Fruit fly (Drosophila melanogaster): ENCODE results near the gene Pdxk.

Pdxk gene

DNA sequence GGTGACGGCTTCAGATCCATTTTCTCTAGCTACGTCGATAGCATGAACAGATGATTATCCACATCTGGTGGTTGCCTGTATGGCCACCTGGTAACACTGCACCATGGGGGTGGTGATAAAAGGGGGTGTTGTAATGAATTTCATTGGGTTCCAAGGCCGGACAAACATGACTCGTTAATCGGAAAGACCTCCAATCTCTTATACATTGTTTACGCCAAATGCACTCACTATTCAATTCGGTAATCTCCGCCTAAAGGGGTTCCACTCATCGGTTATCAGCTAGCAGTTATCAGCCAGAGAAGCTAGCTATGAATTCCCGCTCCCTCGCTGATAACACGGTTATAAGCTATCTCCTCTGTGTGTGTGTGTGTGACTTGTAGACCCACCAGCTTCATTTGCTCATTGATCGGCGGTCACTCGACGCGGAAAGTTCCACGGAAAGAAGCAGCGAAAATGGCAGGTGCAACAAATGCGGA is at the start of gene Pdxk:
Gene Pdxk (plus strand): TSS at position 100 of the 476 bp plus-strand sequence.
- peak; percentile 51 for TF ChIP-seq CG11617 (GFP tag; optimal IDR thresholded peaks at IDR 0.05)
- TF ChIP-seq cnc (optimal IDR thresholded peaks at IDR 0.05), result peak in 1 of 2 experiments; percentile 3
- peak; percentile 94 for TF ChIP-seq cic (GFP tag; optimal IDR thresholded peaks at IDR 0.05)
- TF ChIP-seq CG12768 (GFP tag; optimal IDR thresholded peaks at IDR 0.05), result peak; percentile 18
- peak; percentile 49 for TF ChIP-seq CG7101 (tag; optimal IDR thresholded peaks at IDR 0.05)
- peak; percentile 39 for TF ChIP-seq bab1 (GFP tag; optimal IDR thresholded peaks at IDR 0.05)
- TF ChIP-seq ovo (GFP tag; optimal IDR thresholded peaks at IDR 0.05), result peak; percentile 21
- peak; percentile 1 for TF ChIP-seq CG7045 (GFP tag; optimal IDR thresholded peaks at IDR 0.05)
- peak; percentile 46 for TF ChIP-seq toe (GFP tag; optimal IDR thresholded peaks at IDR 0.05)
- TF ChIP-seq Hr96 (GFP tag; optimal IDR thresholded peaks at IDR 0.05), result no peak
- peak; percentile 23 for TF ChIP-seq CG14711 (tag; optimal IDR thresholded peaks at IDR 0.05)
- no peak for TF ChIP-seq Clk (GFP tag; optimal IDR thresholded peaks at IDR 0.05)
- TF ChIP-seq Crg-1 (GFP tag; optimal IDR thresholded peaks at IDR 0.05), result no peak
- no peak for TF ChIP-seq CG1620 (GFP tag; optimal IDR thresholded peaks at IDR 0.05)
- no peak for TF ChIP-seq CG5204 (GFP tag; optimal IDR thresholded peaks at IDR 0.05)
- no peak for TF ChIP-seq kay (GFP tag; ENCODE audit: borderline replicate concordance)
- TF ChIP-seq pad (GFP tag; optimal IDR thresholded peaks at IDR 0.05), result peak; percentile 50
- peak; percentile 69 for TF ChIP-seq CG33017 (tag; optimal IDR thresholded peaks at IDR 0.05)
- peak; percentile 41 for TF ChIP-seq Mnt (GFP tag; optimal IDR thresholded peaks at IDR 0.05)
- peak; percentile 35 for TF ChIP-seq tj (GFP tag; optimal IDR thresholded peaks at IDR 0.05)

DNA sequence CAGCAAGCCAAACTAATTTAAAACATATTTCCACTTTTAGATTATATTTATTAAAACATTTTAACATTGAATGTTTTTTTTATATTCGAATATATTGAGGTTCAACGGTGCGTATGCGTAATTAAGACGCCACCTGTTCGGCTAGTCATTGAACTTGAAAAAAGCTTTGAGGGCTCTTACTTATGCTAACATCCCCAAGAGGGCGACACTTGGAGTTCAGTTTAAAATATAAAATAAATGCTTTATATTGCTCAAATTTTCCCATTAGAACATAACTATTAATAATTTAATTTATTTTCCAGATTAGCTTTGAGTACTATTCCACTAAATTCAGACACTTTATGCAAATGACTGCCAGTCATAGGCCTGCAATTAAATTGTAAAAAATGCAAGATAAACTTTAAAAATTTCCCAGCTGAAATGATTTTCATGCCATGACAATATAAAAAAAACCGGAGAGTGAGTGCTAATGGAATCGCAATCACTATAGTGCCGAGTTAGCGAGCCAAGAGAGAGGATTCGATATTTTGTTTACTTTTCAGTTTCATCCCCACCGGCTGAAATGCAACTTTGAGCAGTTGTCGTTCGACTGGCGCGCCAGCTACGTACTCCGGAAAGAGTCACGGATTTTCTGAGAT is 26.3 kb upstream of the Pdxk start, which contains the start of gene PGRP-LA:
Gene PGRP-LA (plus strand): TSS at position 588 of the 638 bp plus-strand sequence.
- no peak for TF ChIP-seq CG7045 (GFP tag; optimal IDR thresholded peaks at IDR 0.05)
- TF ChIP-seq CG7101 (tag; optimal IDR thresholded peaks at IDR 0.05), result peak; percentile 29
- TF ChIP-seq cnc (optimal IDR thresholded peaks at IDR 0.05), result no peak
- peak; percentile 83 for TF ChIP-seq kay (GFP tag; ENCODE audit: borderline replicate concordance)
- no peak for TF ChIP-seq tj (GFP tag; optimal IDR thresholded peaks at IDR 0.05)
- TF ChIP-seq CG11617 (GFP tag; optimal IDR thresholded peaks at IDR 0.05), result no peak
- TF ChIP-seq pad (GFP tag; optimal IDR thresholded peaks at IDR 0.05), result no peak
- peak; percentile 34 for TF ChIP-seq toe (GFP tag; optimal IDR thresholded peaks at IDR 0.05)
- TF ChIP-seq Mnt (GFP tag; optimal IDR thresholded peaks at IDR 0.05), result peak; percentile 3
- TF ChIP-seq ovo (GFP tag; optimal IDR thresholded peaks at IDR 0.05), result no peak
- TF ChIP-seq Clk (GFP tag; optimal IDR thresholded peaks at IDR 0.05), result no peak
- peak; percentile 23 for TF ChIP-seq CG5204 (GFP tag; optimal IDR thresholded peaks at IDR 0.05)
- no peak for TF ChIP-seq Crg-1 (GFP tag; optimal IDR thresholded peaks at IDR 0.05)
- no peak for TF ChIP-seq CG14711 (tag; optimal IDR thresholded peaks at IDR 0.05)
- TF ChIP-seq bab1 (GFP tag; optimal IDR thresholded peaks at IDR 0.05), result no peak
- TF ChIP-seq CG1620 (GFP tag; optimal IDR thresholded peaks at IDR 0.05), result peak; percentile 12
- TF ChIP-seq Hr96 (GFP tag; optimal IDR thresholded peaks at IDR 0.05), result no peak
- TF ChIP-seq CG12768 (GFP tag; optimal IDR thresholded peaks at IDR 0.05), result no peak
- no peak for TF ChIP-seq CG33017 (tag; optimal IDR thresholded peaks at IDR 0.05)
- peak; percentile 47 for TF ChIP-seq cic (GFP tag; optimal IDR thresholded peaks at IDR 0.05)

DNA sequence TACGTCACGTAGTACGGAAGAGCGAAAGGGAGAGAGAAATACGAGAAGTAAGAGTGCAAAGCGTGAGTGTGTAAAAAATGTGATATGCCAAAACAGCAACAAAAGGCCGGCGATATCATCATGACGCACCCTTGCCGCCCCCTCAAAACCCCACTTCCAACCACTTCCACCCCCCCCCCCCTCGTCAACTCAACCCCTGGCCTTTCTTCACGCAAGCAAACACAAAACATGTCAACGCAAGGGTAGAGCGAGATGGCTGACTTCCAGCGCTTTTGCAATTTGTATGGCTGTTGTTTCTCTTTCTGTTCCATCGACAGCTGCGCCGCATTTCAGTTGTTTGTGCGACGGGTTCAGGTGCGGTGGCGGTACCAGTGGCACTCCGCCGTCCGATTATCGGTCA is 24.4 kb upstream of the Pdxk start:
- TF ChIP-seq Clk (GFP tag; optimal IDR thresholded peaks at IDR 0.05), result peak; percentile 6
- TF ChIP-seq ovo (GFP tag; optimal IDR thresholded peaks at IDR 0.05), result peak; percentile 41
- peak in 1 of 2 experiments; percentile 52 for TF ChIP-seq cnc (optimal IDR thresholded peaks at IDR 0.05)
- peak; percentile 32 for TF ChIP-seq CG7045 (GFP tag; optimal IDR thresholded peaks at IDR 0.05)
- TF ChIP-seq tj (GFP tag; optimal IDR thresholded peaks at IDR 0.05), result peak; percentile 7
- peak; percentile 90 for TF ChIP-seq CG12768 (GFP tag; optimal IDR thresholded peaks at IDR 0.05)
- TF ChIP-seq toe (GFP tag; optimal IDR thresholded peaks at IDR 0.05), result no peak
- peak; percentile 38 for TF ChIP-seq CG33017 (tag; optimal IDR thresholded peaks at IDR 0.05)
- TF ChIP-seq CG14711 (tag; optimal IDR thresholded peaks at IDR 0.05), result no peak
- TF ChIP-seq Hr96 (GFP tag; optimal IDR thresholded peaks at IDR 0.05), result no peak
- peak; percentile 85 for TF ChIP-seq kay (GFP tag; ENCODE audit: borderline replicate concordance)
- peak; percentile 5 for TF ChIP-seq CG11617 (GFP tag; optimal IDR thresholded peaks at IDR 0.05)
- TF ChIP-seq bab1 (GFP tag; optimal IDR thresholded peaks at IDR 0.05), result no peak
- peak; percentile 98 for TF ChIP-seq cic (GFP tag; optimal IDR thresholded peaks at IDR 0.05)
- peak; percentile 59 for TF ChIP-seq pad (GFP tag; optimal IDR thresholded peaks at IDR 0.05)
- TF ChIP-seq Mnt (GFP tag; optimal IDR thresholded peaks at IDR 0.05), result peak; percentile 11
- peak; percentile 1 for TF ChIP-seq CG7101 (tag; optimal IDR thresholded peaks at IDR 0.05)
- no peak for TF ChIP-seq CG1620 (GFP tag; optimal IDR thresholded peaks at IDR 0.05)

DNA sequence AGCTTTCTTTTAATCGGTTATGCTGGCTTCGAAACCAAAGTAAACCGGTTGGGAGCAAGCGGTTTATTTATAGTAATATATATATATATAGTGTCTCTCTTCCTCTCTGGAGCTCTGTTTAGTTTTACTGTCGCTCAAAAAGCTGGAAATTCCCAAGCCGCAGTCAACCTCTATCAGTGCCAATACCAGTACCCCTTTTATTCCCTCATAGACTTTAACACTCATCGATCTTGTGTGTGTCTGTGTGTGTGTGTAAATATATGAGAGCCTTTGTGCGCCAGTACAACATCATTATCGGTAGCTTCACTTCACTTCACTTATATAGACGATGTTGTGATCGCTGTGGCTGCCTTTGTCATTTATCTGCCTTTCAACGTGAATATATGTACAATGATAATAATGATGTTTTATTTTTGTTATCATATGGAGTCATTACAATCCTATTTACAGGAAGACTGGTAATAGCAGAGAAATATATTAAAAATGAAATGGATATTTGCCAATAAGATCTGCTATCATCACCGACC is 22.1 kb upstream of the Pdxk start:
- peak; percentile 51 for TF ChIP-seq cic (GFP tag; optimal IDR thresholded peaks at IDR 0.05)
- TF ChIP-seq CG7101 (tag; optimal IDR thresholded peaks at IDR 0.05), result no peak

DNA sequence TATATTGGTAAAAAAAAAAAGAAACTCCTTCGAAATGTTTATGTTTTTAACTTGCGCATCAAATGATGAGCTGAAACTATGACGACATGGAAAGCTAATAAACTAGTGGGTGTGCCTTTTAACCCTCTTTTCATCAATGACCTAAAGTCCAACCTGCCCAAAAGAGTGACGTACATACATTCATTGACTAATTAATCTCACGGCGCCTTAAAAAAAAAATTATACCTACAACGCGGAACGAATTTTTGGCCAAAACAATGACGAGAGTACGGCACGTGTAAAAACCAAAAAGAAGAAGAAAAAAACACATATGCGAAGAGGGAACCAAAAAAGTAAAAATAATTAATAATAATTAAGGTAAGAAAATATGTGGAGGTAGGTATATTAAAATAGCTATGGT is 21.6 kb upstream of the Pdxk start, which contains the start of gene PGRP-LC:
Gene PGRP-LC (plus strand): TSS at position 301 of the 400 bp plus-strand sequence.
- no peak for TF ChIP-seq CG1620 (GFP tag; optimal IDR thresholded peaks at IDR 0.05)
- no peak for TF ChIP-seq ovo (GFP tag; optimal IDR thresholded peaks at IDR 0.05)
- TF ChIP-seq CG12768 (GFP tag; optimal IDR thresholded peaks at IDR 0.05), result no peak
- no peak for TF ChIP-seq CG5204 (GFP tag; optimal IDR thresholded peaks at IDR 0.05)
- TF ChIP-seq kay (GFP tag; ENCODE audit: borderline replicate concordance), result no peak
- no peak for TF ChIP-seq CG14711 (tag; optimal IDR thresholded peaks at IDR 0.05)
- no peak for TF ChIP-seq CG11617 (GFP tag; optimal IDR thresholded peaks at IDR 0.05)
- no peak for TF ChIP-seq Hr96 (GFP tag; optimal IDR thresholded peaks at IDR 0.05)

DNA sequence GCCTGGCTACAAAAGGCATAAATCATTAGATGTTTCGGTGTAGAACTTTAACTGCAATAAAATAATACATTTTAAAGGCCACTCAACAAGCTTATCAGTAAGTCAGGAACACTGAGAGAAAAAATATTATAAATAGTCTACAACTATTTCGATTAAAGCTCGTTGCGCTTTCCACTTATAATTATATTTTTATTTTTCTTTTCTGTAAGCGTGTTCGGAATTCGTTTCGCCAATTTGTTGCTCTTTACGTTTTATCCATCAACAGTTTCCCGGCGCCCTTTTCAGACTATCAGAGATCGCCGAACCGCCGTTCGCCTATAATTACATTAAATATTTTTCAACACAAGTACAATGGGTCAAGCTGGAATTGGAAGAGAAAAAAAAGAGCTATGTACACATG is 21.1 kb upstream of the Pdxk start:
- peak; percentile 15 for TF ChIP-seq CG5204 (GFP tag; optimal IDR thresholded peaks at IDR 0.05)
- no peak for TF ChIP-seq CG12768 (GFP tag; optimal IDR thresholded peaks at IDR 0.05)
- peak; percentile 77 for TF ChIP-seq kay (GFP tag; ENCODE audit: borderline replicate concordance)
- TF ChIP-seq CG33017 (tag; optimal IDR thresholded peaks at IDR 0.05), result peak; percentile 5

Measured in whole organism, adult.